Fruit fly (Drosophila melanogaster): ENCODE data around the gene dgt1.

- TF ChIP-seq insv (optimal IDR thresholded peaks at IDR 0.05) (no peak), psq (optimal IDR thresholded peaks at IDR 0.05) (no peak)
Measured at dm6 chr3R:29806682-29807393, 50.5 kb downstream of the dgt1 start, which contains the start of the genes ca and ncd.

All from Kc167 (cell line).